Fruit fly (Drosophila melanogaster) S2 (cell line): ENCODE data around the gene CG32391.

Source experiments
- CG8478 ChIP-seq: fragments of >200 bp; optimal IDR thresholded peaks from 2 replicates; lab custom pipeline; 2018
- CTCF ChIP-seq, 2 experiments: fragments of >200 bp; optimal IDR thresholded peaks; 2 replicates each; lab custom pipeline; 2018

dm6 chr3L:7105693-7106092, 36.7 kb upstream of the CG32391 start:
- TF ChIP-seq CG8478 (no peak), CTCF (optimal IDR thresholded peaks at IDR 0.05; lab: Kevin White, UChicago) (no peak)
